Worm (Caenorhabditis elegans): Measurements from ENCODE around the gene chl-1.

chl-1 gene

DNA sequence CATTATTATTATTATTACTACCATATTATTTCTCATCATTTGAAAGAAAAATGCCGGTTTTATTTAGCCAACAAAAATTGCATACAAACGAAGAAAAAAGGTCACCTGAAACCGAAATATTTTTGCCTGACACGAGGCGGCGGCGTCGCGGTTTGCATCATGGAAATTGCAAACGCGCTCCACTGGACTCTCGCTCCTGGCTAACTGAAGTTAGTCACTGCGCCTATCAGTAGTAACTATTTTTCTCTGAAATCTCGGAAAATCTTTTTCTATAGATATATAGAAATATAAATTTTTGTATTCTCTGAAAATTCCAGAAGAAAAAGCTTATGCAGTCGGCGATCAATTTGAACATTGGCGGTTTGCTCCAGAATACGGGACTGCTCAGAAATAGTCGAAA lies 10.8 kb upstream of the chl-1 start, which contains the start of gene ymel-1:
Gene ymel-1, plus strand, starts transcription at position 318 of the 400 bp plus-strand sequence.
- TF ChIP-seq hlh-11 (tag; optimal IDR thresholded peaks at IDR 0.05) (peak; percentile 47), lsy-2 (tag; optimal IDR thresholded peaks at IDR 0.05) (peak in 1 of 2 experiments; percentile 50), pha-4 (GFP tag; IDR thresholded peaks at IDR 0.05) (0 out of 2 replicates have a peak, but pooled peaks have one; percentile 11), pha-4 (tag; optimal IDR thresholded peaks at IDR 0.05) (no peak), gei-8 (GFP tag; optimal IDR thresholded peaks at IDR 0.05) (peak; percentile 9), ceh-44 (GFP tag; IDR thresholded peaks at IDR 0.05) (no peak), daf-16 (GFP tag; optimal IDR thresholded peaks at IDR 0.05) (no peak), daf-16 (tag; optimal IDR thresholded peaks at IDR 0.05) (peak; percentile 7), nhr-102 (tag; optimal IDR thresholded peaks at IDR 0.05) (peak; percentile 35), dpl-1 (GFP tag; optimal IDR thresholded peaks at IDR 0.05) (peak; percentile 6), hif-1 (tag; optimal IDR thresholded peaks at IDR 0.05) (peak in 1 of 2 experiments; percentile 52), dve-1 (tag; optimal IDR thresholded peaks at IDR 0.05; ENCODE audit: insufficient read depth) (peak; percentile 40), lin-38 (GFP tag; IDR thresholded peaks at IDR 0.05) (peak; percentile 90), D1046.2 (GFP tag; IDR thresholded peaks at IDR 0.05) (no peak), nhr-77 (tag; optimal IDR thresholded peaks at IDR 0.05) (peak; percentile 34), F26F4.8 (GFP tag; conservative IDR thresholded peaks at IDR 0.05) (no peak), dmd-6 (GFP tag; IDR thresholded peaks at IDR 0.05) (peak; percentile 19; the same call in 1 of the 2 replicates), lin-1 (GFP tag; IDR thresholded peaks at IDR 0.05) (peak; percentile 48; the same call in 1 of the 2 replicates), nhr-41 (GFP tag; IDR thresholded peaks at IDR 0.05) (no peak), lin-13 (GFP tag; optimal IDR thresholded peaks at IDR 0.05) (no peak), Y5F2A.4 (GFP tag; optimal IDR thresholded peaks at IDR 0.05) (no peak), mdl-1 (tag; optimal IDR thresholded peaks at IDR 0.05) (peak; percentile 27 to 61), mdt-29 (GFP tag; IDR thresholded peaks at IDR 0.05) (no peak), egl-43 (GFP tag; IDR thresholded peaks at IDR 0.05) (no peak), ama-1 (optimal IDR thresholded peaks at IDR 0.05) (peak; percentile 61), rbr-2 (tag; optimal IDR thresholded peaks at IDR 0.05) (peak; percentile 16), mes-2 (tag; optimal IDR thresholded peaks at IDR 0.05; ENCODE audit: poor library complexity, severe bottlenecking) (peak; percentile 67), arid-1 (GFP tag; conservative IDR thresholded peaks at IDR 0.05) (peak; percentile 46; the same call in 1 of the 2 replicates), aha-1 (tag) (peak; percentile 88), hlh-30 (tag; optimal IDR thresholded peaks at IDR 0.05; ENCODE audit: insufficient read depth) (peak; percentile 87)

DNA sequence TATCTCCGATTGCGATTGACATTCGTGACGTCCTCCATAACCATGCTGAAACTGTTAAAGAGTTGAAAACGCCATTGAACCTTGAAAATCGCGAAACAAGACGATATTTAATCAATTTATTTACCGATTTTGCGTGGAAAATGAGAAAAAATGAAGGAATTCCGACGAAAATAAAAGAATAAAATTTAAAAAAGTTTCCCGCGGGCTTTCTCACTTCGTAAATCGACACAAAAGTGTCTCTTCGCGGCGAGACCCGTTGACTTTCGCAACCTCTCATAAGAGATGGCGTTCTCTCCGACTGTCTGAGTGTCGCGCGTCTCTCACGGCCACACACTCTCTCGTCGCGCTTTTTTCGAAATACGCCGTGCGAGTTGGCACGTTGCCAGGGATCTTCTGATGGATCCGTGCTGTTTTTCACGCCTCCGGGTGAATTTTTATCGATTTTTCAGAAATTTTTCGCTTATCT lies 2.2 kb upstream of the chl-1 start, which contains the start of gene hat-1:
Gene hat-1, minus strand, starts transcription at position 51 of the 466 bp plus-strand sequence.
- TF ChIP-seq ces-1 (GFP tag; optimal IDR thresholded peaks at IDR 0.05) (no peak), hif-1 (tag; optimal IDR thresholded peaks at IDR 0.05) (peak; percentile 69 to 91), unc-62 (GFP tag; optimal IDR thresholded peaks at IDR 0.05 in 1 of 2) (peak in 1 of 2 experiments; percentile 39), unc-62 (tag; optimal IDR thresholded peaks at IDR 0.05) (no peak), mxl-2 (GFP tag; conservative IDR thresholded peaks at IDR 0.05) (no peak), vab-7 (GFP tag; IDR thresholded peaks at IDR 0.05) (peak; percentile 82), zag-1 (tag; optimal IDR thresholded peaks at IDR 0.05) (no peak), ceh-44 (GFP tag; IDR thresholded peaks at IDR 0.05) (peak; percentile 78), mes-2 (tag; optimal IDR thresholded peaks at IDR 0.05; ENCODE audit: poor library complexity, severe bottlenecking) (peak; percentile 92), fkh-10 (GFP tag; optimal IDR thresholded peaks at IDR 0.05) (peak; percentile 89), aha-1 (tag) (peak; percentile 99), egl-27 (tag; optimal IDR thresholded peaks at IDR 0.05) (no peak), ceh-62 (tag; optimal IDR thresholded peaks at IDR 0.05) (no peak), lir-3 (tag; optimal IDR thresholded peaks at IDR 0.05) (no peak), dmd-9 (GFP tag; IDR thresholded peaks at IDR 0.05) (peak; percentile 94), Y48G9A.11 (GFP tag; IDR thresholded peaks at IDR 0.05) (peak; percentile 75), ceh-32 (tag; optimal IDR thresholded peaks at IDR 0.05; ENCODE audit: poor library complexity) (peak; percentile 37), snpc-1.2 (GFP tag; IDR thresholded peaks at IDR 0.05) (0 out of 2 replicates have a peak, but pooled peaks have one; percentile 26), hlh-30 (tag; optimal IDR thresholded peaks at IDR 0.05; ENCODE audit: insufficient read depth) (peak; percentile 90), jun-1 (tag; optimal IDR thresholded peaks at IDR 0.05) (peak; percentile 57), duxl-1 (tag; optimal IDR thresholded peaks at IDR 0.05; ENCODE audit: poor library complexity) (peak; percentile 89), unc-130 (GFP tag; optimal IDR thresholded peaks at IDR 0.05) (peak; percentile 82), fos-1 (tag; optimal IDR thresholded peaks at IDR 0.05) (no peak), nhr-25 (tag; optimal IDR thresholded peaks at IDR 0.05; ENCODE audit: borderline replicate concordance, insufficient read depth) (peak; percentile 89), nhr-10 (tag; optimal IDR thresholded peaks at IDR 0.05) (no peak)
